Worm (Caenorhabditis elegans) whole organism, mixed stage, embryonic: Measurements from ENCODE around the gene srz-74.

Source experiments
- M03D4.4 ChIP-seq: sonication (generic microtip); optimal IDR thresholded peaks from 2 replicates; lab custom pipeline; 2017; ENCODE audit warnings: mild to moderate bottlenecking, missing genetic modification characterization, missing compliant biosample characterization
- bed-3 ChIP-seq: fragments of 200-800 bp; sonication (Bioruptor generic); optimal IDR thresholded peaks from 3 replicates; lab custom pipeline; 2018; ENCODE audit warnings: mild to moderate bottlenecking, missing genetic modification characterization, moderate library complexity, missing compliant biosample characterization
- blmp-1 ChIP-seq: fragments of 150-350 bp; optimal IDR thresholded peaks from 2 replicates; lab custom pipeline; 2014; ENCODE audit warnings: missing biosample characterization, missing genetic modification characterization
- ceh-39 ChIP-seq: fragments of 150-350 bp; optimal IDR thresholded peaks from 2 replicates; lab custom pipeline; 2014; ENCODE audit warnings: missing biosample characterization, missing genetic modification characterization
- ceh-43 ChIP-seq: fragments of 200-800 bp; sonication (Bioruptor generic); optimal IDR thresholded peaks from 2 replicates; lab custom pipeline; 2018; ENCODE audit warnings: mild to moderate bottlenecking, missing genetic modification characterization, moderate library complexity, missing compliant biosample characterization
- ceh-83 ChIP-seq: fragments of 200-800 bp; sonication (Bioruptor generic); optimal IDR thresholded peaks from 2 replicates; lab custom pipeline; 2018; ENCODE audit warnings: mild to moderate bottlenecking, missing genetic modification characterization, missing compliant biosample characterization
- ces-1 ChIP-seq: fragments of 150-350 bp; optimal IDR thresholded peaks from 2 replicates; lab custom pipeline; 2014; ENCODE audit warnings: missing biosample characterization, missing genetic modification reagents, missing genetic modification characterization
- cnd-1 ChIP-seq: fragments of 200-800 bp; sonication (Bioruptor generic); optimal IDR thresholded peaks from 2 replicates; lab custom pipeline; 2018; ENCODE audit warnings: mild to moderate bottlenecking, missing genetic modification characterization, missing compliant biosample characterization
- drap-1 ChIP-seq: fragments of 200-800 bp; sonication (Bioruptor generic); optimal IDR thresholded peaks from 3 replicates; lab custom pipeline; 2018; ENCODE audit warnings: mild to moderate bottlenecking, missing genetic modification characterization, missing compliant biosample characterization
- elt-1 ChIP-seq: sonication (generic microtip); optimal IDR thresholded peaks from 2 replicates; lab custom pipeline; 2017; ENCODE audit warnings: missing genetic modification characterization, mild to moderate bottlenecking, missing compliant biosample characterization, antibody characterized with exemption, moderate library complexity, borderline replicate concordance; ENCODE audit not compliant: insufficient read depth
- elt-3 ChIP-seq: fragments of 150-350 bp; optimal IDR thresholded peaks from 2 replicates; lab custom pipeline; 2014; ENCODE audit warnings: missing biosample characterization, missing genetic modification characterization
- flh-1 ChIP-seq: fragments of 200-800 bp; sonication (Bioruptor generic); optimal IDR thresholded peaks from 2 replicates; lab custom pipeline; 2018; ENCODE audit warnings: mild to moderate bottlenecking, missing genetic modification characterization, moderate library complexity, missing compliant biosample characterization
- hlh-1 ChIP-seq: fragments of 150-350 bp; optimal IDR thresholded peaks from 2 replicates; lab custom pipeline; 2014; ENCODE audit warnings: missing biosample characterization, missing genetic modification reagents, missing genetic modification characterization
- lin-13 ChIP-seq: fragments of 150-350 bp; optimal IDR thresholded peaks from 2 replicates; lab custom pipeline; 2014; ENCODE audit warnings: missing biosample characterization, missing genetic modification characterization
- lin-32 ChIP-seq: fragments of 200-800 bp; sonication (Bioruptor generic); optimal IDR thresholded peaks from 2 replicates; lab custom pipeline; 2018; ENCODE audit warnings: mild to moderate bottlenecking, missing genetic modification characterization, missing compliant biosample characterization
- lsy-2 ChIP-seq: fragments of 150-350 bp; optimal IDR thresholded peaks from 2 replicates; lab custom pipeline; 2014; ENCODE audit warnings: missing biosample characterization, missing genetic modification characterization
- mab-5 ChIP-seq: fragments of 150-350 bp; optimal IDR thresholded peaks from 2 replicates; lab custom pipeline; 2014; ENCODE audit warnings: missing biosample characterization, missing genetic modification characterization
- mep-1 ChIP-seq: fragments of 150-350 bp; optimal IDR thresholded peaks from 2 replicates; lab custom pipeline; 2017; ENCODE audit warnings: missing biosample characterization, missing genetic modification reagents, missing genetic modification characterization, inconsistent platforms
- mls-2 ChIP-seq: sonication (generic microtip); optimal IDR thresholded peaks from 2 replicates; lab custom pipeline; 2016; ENCODE audit warnings: mild to moderate bottlenecking, missing genetic modification characterization, moderate library complexity, missing compliant biosample characterization
- nhr-2 ChIP-seq: fragments of 150-350 bp; optimal IDR thresholded peaks from 2 replicates; lab custom pipeline; 2014; ENCODE audit warnings: missing biosample characterization, missing genetic modification characterization
- nhr-28 ChIP-seq: fragments of 150-350 bp; optimal IDR thresholded peaks from 2 replicates; lab custom pipeline; 2014; ENCODE audit warnings: missing biosample characterization, missing genetic modification characterization
- nhr-76 ChIP-seq: sonication (generic microtip); optimal IDR thresholded peaks from 2 replicates; lab custom pipeline; 2017; ENCODE audit warnings: missing biosample characterization, missing genetic modification characterization
- pha-4 ChIP-seq: fragments of 150-350 bp; optimal IDR thresholded peaks from 2 replicates; lab custom pipeline; 2018; ENCODE audit warnings: missing biosample characterization, missing genetic modification reagents, missing genetic modification characterization
- sem-2 ChIP-seq: fragments of 200-800 bp; sonication (Bioruptor generic); optimal IDR thresholded peaks from 2 replicates; lab custom pipeline; 2018; ENCODE audit warnings: mild to moderate bottlenecking, missing genetic modification characterization, missing compliant biosample characterization
- snpc-4 ChIP-seq: fragments of 150-350 bp; optimal IDR thresholded peaks from 2 replicates; lab custom pipeline; 2014; ENCODE audit warnings: missing biosample characterization, missing genetic modification characterization
- sptf-1 ChIP-seq: sonication (generic microtip); optimal IDR thresholded peaks from 2 replicates; lab custom pipeline; 2017; ENCODE audit warnings: mild to moderate bottlenecking, missing genetic modification characterization, moderate library complexity, missing compliant biosample characterization
- tbx-8 ChIP-seq: fragments of 200-800 bp; sonication (Bioruptor generic); optimal IDR thresholded peaks from 2 replicates; lab custom pipeline; 2018; ENCODE audit warnings: mild to moderate bottlenecking, missing genetic modification characterization, moderate library complexity, missing compliant biosample characterization
- unc-39 ChIP-seq: fragments of 150-350 bp; optimal IDR thresholded peaks from 2 replicates; lab custom pipeline; 2014; ENCODE audit warnings: missing biosample characterization, missing genetic modification characterization
- unc-62 ChIP-seq: fragments of 150-350 bp; optimal IDR thresholded peaks from 2 replicates; lab custom pipeline; 2014; ENCODE audit warnings: missing biosample characterization, missing genetic modification reagents, missing genetic modification characterization
- zip-8 ChIP-seq: fragments of 150-350 bp; optimal IDR thresholded peaks from 2 replicates; lab custom pipeline; 2014; ENCODE audit warnings: missing biosample characterization, missing genetic modification characterization
- ztf-11 ChIP-seq: fragments of 150-350 bp; optimal IDR thresholded peaks from 2 replicates; lab custom pipeline; 2014; ENCODE audit warnings: missing biosample characterization, missing genetic modification characterization

The srz-74 gene

DNA sequence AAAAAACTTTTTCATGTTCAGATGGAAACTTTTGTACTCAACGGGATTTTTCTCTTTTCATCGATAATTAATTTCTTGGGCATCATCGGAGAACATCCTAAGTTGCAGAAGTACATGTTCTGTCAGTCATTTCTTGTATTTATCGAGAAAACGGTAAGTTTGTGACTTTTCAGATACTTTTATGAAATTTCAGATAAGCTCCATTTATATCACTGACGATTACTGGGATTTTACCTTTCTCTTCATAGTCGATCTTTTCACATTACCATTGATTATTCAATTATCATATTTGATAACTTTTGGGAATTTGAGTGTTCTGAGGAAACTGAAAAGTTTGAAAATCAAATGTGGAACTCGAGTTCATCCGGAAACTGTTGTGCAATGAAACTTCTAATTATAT, 4.7 kb upstream of the srz-74 start, which contains the start of gene srz-105:
Gene srz-105, plus strand, starts transcription at position 301 of the 400 bp plus-strand sequence.
- no peak for TF ChIP-seq bed-3 (GFP tag; lab: Kevin White, UChicago)
- no peak for TF ChIP-seq nhr-2 (tag; lab: Kevin White, UChicago)
- no peak for TF ChIP-seq sptf-1 (tag; lab: Kevin White, UChicago)
- no peak for TF ChIP-seq nhr-28 (tag; lab: Kevin White, UChicago)
- no peak for TF ChIP-seq flh-1 (GFP tag; lab: Kevin White, UChicago)
- no peak for TF ChIP-seq lin-32
- TF ChIP-seq tbx-8 (GFP tag; lab: Kevin White, UChicago) = no peak
- TF ChIP-seq blmp-1 = no peak
- no peak for TF ChIP-seq unc-62 (GFP tag; lab: Kevin White, UChicago)
- TF ChIP-seq M03D4.4 (tag; lab: Kevin White, UChicago) = no peak
- TF ChIP-seq ceh-83 (GFP tag; lab: Kevin White, UChicago) = no peak
- TF ChIP-seq sem-2 (GFP tag; lab: Kevin White, UChicago) = no peak

DNA sequence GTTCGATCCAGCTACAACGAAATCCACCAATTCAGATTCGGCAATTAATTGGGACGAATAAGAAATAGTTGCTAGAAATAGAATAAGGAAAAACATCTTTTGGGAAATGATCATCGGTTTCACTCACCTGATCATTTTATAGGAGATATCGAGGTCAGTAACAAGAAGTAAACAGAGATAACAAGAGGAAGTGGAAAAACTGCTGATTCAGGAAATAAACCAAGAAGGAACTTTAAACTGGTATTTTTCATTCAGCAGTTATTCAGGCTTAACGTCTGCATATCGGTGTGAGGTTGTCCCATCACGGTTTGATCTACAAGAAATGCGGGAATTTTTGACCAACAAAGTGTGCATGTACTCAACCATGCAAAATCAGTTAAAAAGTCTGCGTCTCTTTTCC, 740 bp upstream of the srz-74 start, which contains the start of gene K03D3.2:
Gene K03D3.2, minus strand, starts transcription at position 101 of the 400 bp plus-strand sequence.
- TF ChIP-seq hlh-1 = no peak
- TF ChIP-seq M03D4.4 (tag; lab: Kevin White, UChicago) = no peak
- TF ChIP-seq ceh-43 (GFP tag; lab: Kevin White, UChicago) = no peak
- TF ChIP-seq drap-1 (GFP tag; lab: Kevin White, UChicago) = no peak
- TF ChIP-seq lin-32 = no peak
- TF ChIP-seq bed-3 (GFP tag; lab: Kevin White, UChicago) = no peak
- no peak for TF ChIP-seq pha-4 (tag; lab: Kevin White, UChicago)

DNA sequence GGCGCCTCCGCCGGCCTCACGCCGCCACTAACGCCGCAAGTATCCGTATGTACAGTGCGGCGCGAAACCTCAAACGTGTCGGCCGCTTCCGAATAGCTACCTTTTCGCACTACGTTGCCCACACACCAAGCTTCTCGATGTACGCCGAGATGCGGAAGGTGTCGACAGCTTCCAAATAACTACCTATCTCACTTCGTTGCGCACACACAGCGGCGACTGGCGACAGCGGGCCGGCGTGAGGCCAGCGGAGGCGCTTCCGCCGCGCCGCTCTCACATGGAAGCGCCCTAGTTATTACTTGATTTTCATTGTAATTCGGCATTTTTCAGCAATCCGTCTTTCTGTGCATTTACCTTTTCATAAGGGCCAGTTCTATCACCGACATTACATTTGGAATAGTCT, 1.2 kb downstream of the srz-74 start:
- no peak for TF ChIP-seq flh-1 (GFP tag; lab: Kevin White, UChicago)
- TF ChIP-seq ceh-83 (GFP tag; lab: Kevin White, UChicago) = no peak
- no peak for TF ChIP-seq ceh-39 (tag; lab: Kevin White, UChicago)
- TF ChIP-seq cnd-1 = no peak
- no peak for TF ChIP-seq pha-4 (tag; lab: Kevin White, UChicago)
- TF ChIP-seq lsy-2 = no peak

DNA sequence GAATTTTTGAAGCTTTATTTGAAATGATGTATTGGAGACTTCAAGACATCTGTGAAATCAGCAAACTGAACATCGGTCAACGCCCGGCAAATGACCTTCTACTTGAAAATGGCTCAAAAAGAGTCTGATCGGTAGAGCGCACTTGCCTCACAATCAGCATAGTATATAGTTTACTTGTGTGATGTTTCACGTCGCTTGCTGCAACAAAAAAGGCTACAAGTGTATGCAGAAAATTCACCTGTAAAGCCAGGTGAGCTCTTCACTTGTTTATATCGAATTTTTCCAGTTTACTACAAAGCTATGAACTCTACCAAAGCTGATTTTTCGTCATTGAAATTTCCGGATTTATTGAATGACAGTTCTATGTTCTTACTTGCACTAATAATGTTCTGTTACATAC, 3.3 kb downstream of the srz-74 start, which contains the start of gene srz-71:
Gene srz-71, plus strand, starts transcription at position 301 of the 400 bp plus-strand sequence.
- TF ChIP-seq bed-3 (GFP tag; lab: Kevin White, UChicago) = no peak
- TF ChIP-seq unc-39 (tag; lab: Kevin White, UChicago) = no peak
- no peak for TF ChIP-seq nhr-2 (tag; lab: Kevin White, UChicago)
- no peak for TF ChIP-seq tbx-8 (GFP tag; lab: Kevin White, UChicago)
- TF ChIP-seq hlh-1 = no peak
- TF ChIP-seq nhr-28 (tag; lab: Kevin White, UChicago) = no peak
- no peak for TF ChIP-seq blmp-1
- TF ChIP-seq M03D4.4 (tag; lab: Kevin White, UChicago) = no peak

DNA sequence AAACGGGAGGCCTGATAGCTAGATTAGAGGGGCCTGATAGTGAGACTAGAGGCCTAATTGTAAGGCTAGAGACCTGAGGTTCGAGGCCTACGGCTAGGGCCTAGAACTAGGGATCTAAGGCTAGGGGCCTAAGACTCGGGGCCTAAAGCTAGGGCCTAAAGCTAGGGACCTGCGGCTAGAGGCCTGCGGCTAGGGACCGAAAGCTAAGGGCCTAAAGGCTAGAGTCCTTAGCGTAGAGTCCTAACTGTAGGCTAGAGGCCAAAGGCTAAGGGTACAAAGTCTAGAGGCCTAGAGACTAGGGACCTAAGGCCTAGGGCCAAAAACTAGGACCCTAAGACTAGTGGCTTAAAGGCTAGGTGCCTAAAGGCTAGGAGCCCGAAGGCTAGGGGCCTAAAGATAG, 3.9 kb downstream of the srz-74 start:
- TF ChIP-seq elt-1 (tag; lab: Kevin White, UChicago) (no peak), tbx-8 (GFP tag; lab: Kevin White, UChicago) (no peak), ceh-39 (tag; lab: Kevin White, UChicago) (no peak), nhr-76 (tag; lab: Kevin White, UChicago) (no peak), mep-1 (no peak), lin-32 (no peak), snpc-4 (tag; lab: Kevin White, UChicago) (no peak), ceh-43 (GFP tag; lab: Kevin White, UChicago) (no peak), nhr-2 (tag; lab: Kevin White, UChicago) (no peak), unc-39 (tag; lab: Kevin White, UChicago) (no peak), ztf-11 (tag; lab: Kevin White, UChicago) (no peak), mab-5 (no peak), zip-8 (tag; lab: Kevin White, UChicago) (no peak), M03D4.4 (tag; lab: Kevin White, UChicago) (no peak)

DNA sequence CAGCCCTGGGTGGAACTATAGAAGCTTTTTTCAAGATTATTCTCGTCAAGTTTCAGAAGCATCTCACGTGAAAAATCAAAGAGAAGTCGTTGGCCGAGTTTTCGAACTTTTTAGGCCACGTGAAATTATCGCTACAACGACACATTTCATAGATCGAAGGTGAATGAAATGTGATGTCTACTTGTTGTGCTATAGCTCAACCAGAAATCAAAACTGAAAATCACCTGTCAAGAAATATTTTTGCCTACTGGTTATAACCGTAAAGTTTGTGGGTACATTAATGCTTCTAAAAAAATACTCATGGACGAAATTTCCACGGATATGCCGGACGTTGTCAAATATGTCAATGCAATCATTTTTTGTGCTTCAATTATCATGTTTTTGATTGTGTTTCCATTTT, 5.8 kb downstream of the srz-74 start, which contains the start of gene srz-38:
Gene srz-38, plus strand, starts transcription at position 301 of the 400 bp plus-strand sequence.
- TF ChIP-seq sptf-1 (tag; lab: Kevin White, UChicago) (no peak), nhr-76 (tag; lab: Kevin White, UChicago) (no peak), ceh-39 (tag; lab: Kevin White, UChicago) (no peak), drap-1 (GFP tag; lab: Kevin White, UChicago) (no peak), lin-13 (no peak), ces-1 (GFP tag; lab: Kevin White, UChicago) (no peak), M03D4.4 (tag; lab: Kevin White, UChicago) (no peak), elt-1 (tag; lab: Kevin White, UChicago) (no peak), unc-39 (tag; lab: Kevin White, UChicago) (no peak), elt-3 (tag; lab: Kevin White, UChicago) (no peak), hlh-1 (no peak), sem-2 (GFP tag; lab: Kevin White, UChicago) (no peak), blmp-1 (no peak), nhr-2 (tag; lab: Kevin White, UChicago) (no peak), flh-1 (GFP tag; lab: Kevin White, UChicago) (no peak), lin-32 (no peak), mls-2 (tag; lab: Kevin White, UChicago) (no peak), ceh-43 (GFP tag; lab: Kevin White, UChicago) (no peak), unc-62 (GFP tag; lab: Kevin White, UChicago) (no peak)
- TF ChIP-seq, all 35 proteins: peak for 0
